Worm (Caenorhabditis elegans): ENCODE data around the gene K08C7.6.
"Not testable (repeated sequence)": the region's sequence is repeated elsewhere in the genome, so short reads cannot be mapped to it uniquely, and the experiment has no call there.

The K08C7.6 gene

DNA sequence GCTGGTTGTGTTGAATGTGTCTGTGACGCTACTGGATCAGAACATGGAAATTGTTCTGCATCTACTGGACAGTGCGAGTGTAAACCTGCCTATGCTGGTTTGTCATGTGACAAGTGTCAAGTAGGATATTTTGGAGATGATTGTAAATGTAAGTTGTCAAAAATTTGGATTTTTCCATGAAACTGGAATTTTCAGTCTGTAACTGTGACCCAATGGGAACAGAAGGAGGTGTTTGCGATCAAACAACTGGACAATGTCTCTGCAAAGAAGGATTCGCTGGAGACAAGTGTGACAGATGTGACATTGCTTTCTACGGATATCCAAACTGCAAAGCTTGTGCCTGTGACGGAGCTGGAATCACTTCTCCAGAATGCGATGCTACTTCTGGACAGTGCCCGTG, 17.1 kb downstream of the K08C7.6 start:
- TF ChIP-seq ceh-9 (tag; optimal IDR thresholded peaks at IDR 0.05): no peak
- TF ChIP-seq nhr-12 (tag; optimal IDR thresholded peaks at IDR 0.05): no peak
- TF ChIP-seq tbx-2 (tag; optimal IDR thresholded peaks at IDR 0.05): no peak

DNA sequence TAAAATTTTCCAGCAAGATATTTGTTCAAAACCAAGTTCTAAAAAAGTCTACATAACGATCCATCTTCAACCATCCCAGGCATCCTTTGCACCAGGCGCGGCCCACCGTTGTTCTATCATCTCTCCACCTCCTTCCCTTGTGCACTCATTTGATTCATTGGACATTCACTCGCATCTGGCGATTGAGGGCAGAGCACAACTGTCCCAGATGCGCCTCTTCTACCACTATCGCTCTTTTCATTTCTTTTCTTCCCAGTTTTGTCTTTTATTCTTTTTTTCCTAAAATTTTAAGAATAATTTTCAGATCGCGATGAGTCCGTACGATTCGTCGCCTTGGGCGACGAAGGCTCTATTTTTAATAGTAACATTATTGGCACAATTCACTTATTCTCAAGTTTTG, 19.1 kb downstream of the K08C7.6 start, which contains the start of gene epi-1:
epi-1 (plus strand) TSS at position 301 of the 400 bp plus-strand sequence.
- TF ChIP-seq aly-2 (tag; optimal IDR thresholded peaks at IDR 0.05): no peak
- no peak for TF ChIP-seq elt-2 (tag; optimal IDR thresholded peaks at IDR 0.05)
- no peak for TF ChIP-seq mml-1 (tag; optimal IDR thresholded peaks at IDR 0.05)
- TF ChIP-seq lsy-12 (tag; optimal IDR thresholded peaks at IDR 0.05): no peak
- no peak for TF ChIP-seq hmg-11 (tag; optimal IDR thresholded peaks at IDR 0.05)
- TF ChIP-seq egl-5 (tag; optimal IDR thresholded peaks at IDR 0.05): no peak
- no peak for TF ChIP-seq elt-1 (tag; optimal IDR thresholded peaks at IDR 0.05)
- TF ChIP-seq egl-27 (tag; optimal IDR thresholded peaks at IDR 0.05): no peak
- no peak for TF ChIP-seq unc-39 (tag; optimal IDR thresholded peaks at IDR 0.05)
- TF ChIP-seq ceh-9 (tag; optimal IDR thresholded peaks at IDR 0.05): no peak
- no peak for TF ChIP-seq ztf-11 (tag; optimal IDR thresholded peaks at IDR 0.05)
- TF ChIP-seq nhr-23 (tag; optimal IDR thresholded peaks at IDR 0.05): no peak
- TF ChIP-seq ama-1 (optimal IDR thresholded peaks at IDR 0.05): no peak
- TF ChIP-seq pqm-1 (tag; optimal IDR thresholded peaks at IDR 0.05): no peak
- TF ChIP-seq daf-12 (tag; optimal IDR thresholded peaks at IDR 0.05): no peak
- no peak for TF ChIP-seq tbx-2 (tag; optimal IDR thresholded peaks at IDR 0.05)
- no peak for TF ChIP-seq lin-39 (tag; optimal IDR thresholded peaks at IDR 0.05)

DNA sequence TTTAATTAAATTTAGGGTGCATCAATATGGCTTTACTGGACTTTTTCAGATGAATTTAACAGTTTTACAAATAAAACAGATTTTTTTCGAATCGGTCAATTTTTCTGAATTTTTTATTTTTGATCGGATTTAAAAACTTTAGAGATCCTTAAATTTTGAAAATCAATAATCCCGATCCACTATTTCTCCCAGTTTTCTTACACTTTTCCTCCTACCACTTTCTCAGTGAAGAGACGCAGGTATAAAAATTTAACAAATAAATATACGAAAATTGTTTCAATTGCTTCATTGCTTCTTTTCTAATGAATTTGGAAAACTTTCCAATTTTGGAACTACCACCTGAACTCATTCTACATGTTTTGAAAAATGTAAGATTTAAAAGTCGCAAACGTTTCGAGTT, 21.5 kb downstream of the K08C7.6 start, which contains the start of gene K08C7.7:
K08C7.7 (plus strand) TSS at position 301 of the 400 bp plus-strand sequence.
- no peak for TF ChIP-seq elt-3 (tag; optimal IDR thresholded peaks at IDR 0.05)
- no peak for TF ChIP-seq lin-39 (tag; optimal IDR thresholded peaks at IDR 0.05)
- no peak for TF ChIP-seq unc-39 (tag; optimal IDR thresholded peaks at IDR 0.05)
- TF ChIP-seq elt-2 (tag; optimal IDR thresholded peaks at IDR 0.05): no peak
- TF ChIP-seq mml-1 (tag; optimal IDR thresholded peaks at IDR 0.05): no peak
- no peak for TF ChIP-seq ZK546.5 (tag; optimal IDR thresholded peaks at IDR 0.05)
- TF ChIP-seq lin-15B (tag; optimal IDR thresholded peaks at IDR 0.05): no peak
- TF ChIP-seq eor-1 (tag; optimal IDR thresholded peaks at IDR 0.05): no peak
- no peak for TF ChIP-seq tbx-2 (tag; optimal IDR thresholded peaks at IDR 0.05)
- TF ChIP-seq sea-2 (GFP tag; optimal IDR thresholded peaks at IDR 0.05): no peak
- no peak for TF ChIP-seq skn-1 (tag; optimal IDR thresholded peaks at IDR 0.05)
- no peak for TF ChIP-seq pqm-1 (tag; optimal IDR thresholded peaks at IDR 0.05)
- no peak for TF ChIP-seq ceh-28 (tag; optimal IDR thresholded peaks at IDR 0.05)
- no peak for TF ChIP-seq lsy-12 (tag; optimal IDR thresholded peaks at IDR 0.05)
- TF ChIP-seq nhr-67 (tag; optimal IDR thresholded peaks at IDR 0.05): no peak

DNA sequence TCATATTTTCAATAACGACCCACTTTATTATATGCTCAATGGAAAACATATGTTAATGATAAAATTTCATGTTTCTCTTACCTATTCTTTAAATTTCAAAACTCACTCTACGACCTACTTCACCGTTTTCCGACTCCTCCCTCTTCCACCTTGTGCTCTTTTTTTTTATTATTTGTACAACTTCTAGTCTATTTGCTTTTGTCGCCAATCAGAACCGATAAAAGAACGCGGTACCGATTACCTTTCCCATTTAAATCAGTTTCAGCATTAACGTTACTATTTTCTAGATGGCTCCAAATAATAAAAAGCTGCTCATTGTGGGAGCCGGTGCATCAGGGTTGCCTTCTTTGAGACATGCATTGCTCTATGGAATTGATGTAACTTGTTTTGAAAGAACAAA, 23.9 kb downstream of the K08C7.6 start, which contains the start of gene fmo-1:
fmo-1 (plus strand) TSS at position 98 of the 400 bp plus-strand sequence.
- TF ChIP-seq pqm-1 (tag; optimal IDR thresholded peaks at IDR 0.05): peak; percentile 66
- TF ChIP-seq elt-2 (tag; optimal IDR thresholded peaks at IDR 0.05): peak; percentile 57
- TF ChIP-seq ceh-16 (tag; optimal IDR thresholded peaks at IDR 0.05): no peak

DNA sequence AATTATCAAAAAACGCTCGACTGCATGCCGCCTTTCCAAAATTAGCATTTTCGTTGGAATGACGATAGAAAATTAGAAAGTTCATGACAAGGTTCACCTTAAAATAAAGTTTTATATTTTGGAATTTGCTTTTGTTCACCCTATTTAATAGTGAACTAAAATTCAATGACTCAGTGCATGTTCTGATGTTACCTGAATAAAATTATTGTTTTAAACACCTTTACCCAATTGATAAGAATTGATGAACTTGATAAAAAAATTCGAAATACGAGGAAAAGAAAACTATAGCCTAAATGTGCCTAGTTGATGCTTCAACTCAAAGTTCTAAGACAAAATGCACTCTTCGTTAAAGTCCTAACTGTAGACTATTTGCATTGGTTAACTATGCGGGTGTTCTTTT, 24.6 kb downstream of the K08C7.6 start:
- peak; percentile 51 for TF ChIP-seq pqm-1 (tag; optimal IDR thresholded peaks at IDR 0.05)
- no peak for TF ChIP-seq mml-1 (tag; optimal IDR thresholded peaks at IDR 0.05)

DNA sequence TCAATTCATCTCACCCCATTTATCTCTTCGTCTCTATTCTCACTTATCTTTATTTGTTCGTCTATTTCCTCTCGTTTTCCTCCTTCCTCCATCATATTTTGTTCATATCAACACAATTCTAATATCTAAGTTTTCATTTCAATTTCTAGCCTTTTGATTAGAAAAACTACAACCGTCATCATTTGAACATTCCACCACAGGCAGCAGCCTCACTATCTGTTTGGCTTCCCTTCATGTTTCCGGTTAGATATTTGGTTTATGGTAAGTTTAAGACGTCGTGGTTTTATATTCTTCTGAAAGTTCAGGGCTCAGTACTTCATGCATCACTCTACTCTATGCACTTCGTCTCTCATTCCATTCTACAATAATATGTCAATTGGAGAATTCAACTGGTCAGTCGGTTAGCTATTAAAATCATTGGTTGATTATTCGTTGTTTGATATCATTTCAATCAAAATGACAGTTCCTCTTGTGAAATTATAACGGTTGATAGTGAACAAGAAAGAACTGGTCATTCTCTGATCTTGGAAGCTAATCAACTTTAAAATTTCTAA, 28.8 kb downstream of the K08C7.6 start, which contains the start of gene K08C7.1:
K08C7.1 (plus strand) TSS at position 43 of the 554 bp plus-strand sequence.
- TF ChIP-seq pqm-1 (tag; optimal IDR thresholded peaks at IDR 0.05): peak; percentile 32
- TF ChIP-seq elt-3 (tag; optimal IDR thresholded peaks at IDR 0.05): no peak
- TF ChIP-seq nhr-237 (tag; optimal IDR thresholded peaks at IDR 0.05): no peak
- TF ChIP-seq ZK546.5 (tag; optimal IDR thresholded peaks at IDR 0.05): no peak
- TF ChIP-seq elt-2 (tag; optimal IDR thresholded peaks at IDR 0.05): peak; percentile 78

DNA sequence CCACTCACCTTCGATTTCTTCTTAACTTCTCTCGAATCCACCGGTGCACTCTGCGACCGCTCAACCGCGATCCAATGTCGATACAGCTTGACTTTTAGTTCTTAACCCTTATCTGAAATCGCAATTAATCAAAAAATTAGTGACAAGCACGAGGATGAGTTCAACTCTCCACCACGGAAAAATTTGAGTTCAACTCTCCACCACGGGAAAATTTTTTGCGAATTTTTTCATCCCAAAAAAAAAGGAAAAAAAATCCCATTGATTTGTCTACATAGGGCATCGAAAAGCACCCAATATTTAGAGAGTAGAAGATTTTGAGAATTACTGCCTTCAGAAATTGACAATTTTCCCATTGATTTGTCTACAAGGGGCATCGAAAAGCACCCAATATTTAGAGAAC, 31.6 kb downstream of the K08C7.6 start, which contains the start of gene glb-19:
glb-19 (minus strand) TSS at position 101 of the 400 bp plus-strand sequence.
- not testable (repeated sequence) for TF ChIP-seq ztf-11, lsy-12, pqm-1 (tag; optimal IDR thresholded peaks at IDR 0.05)
